Worm (Caenorhabditis elegans): ENCODE results near the gene T04F3.5.

ce11 chrV:11773420-11773819 lies 12.9 kb downstream of the T04F3.5 start, which contains the start of gene bus-18:
- no peak for TF ChIP-seq hif-1 (tag; optimal IDR thresholded peaks at IDR 0.05)
- TF ChIP-seq dmd-9 (GFP tag; IDR thresholded peaks at IDR 0.05) = no peak
- TF ChIP-seq F49E8.2 (tag; optimal IDR thresholded peaks at IDR 0.05; ENCODE audit: borderline replicate concordance) = no peak
- no peak for TF ChIP-seq ztf-11 (tag; optimal IDR thresholded peaks at IDR 0.05)
- TF ChIP-seq unc-39 (tag; optimal IDR thresholded peaks at IDR 0.05) = no peak
